Fruit fly (Drosophila melanogaster) whole organism, embryonic: ENCODE data around the gene RpL14.

Experiments used
- B-H1 ChIP-seq: fragments of 200-800 bp; sonication (Bioruptor generic); IDR thresholded peaks from 3 replicates; pipeline ENCODE4 v1.3.6; 2022; ENCODE audit warnings: missing biosample characterization, missing genetic modification characterization
- BEAF-32 ChIP-seq: fragments of 200-800 bp; sonication (Bioruptor generic); optimal IDR thresholded peaks from 3 replicates; lab custom pipeline; 2017; ENCODE audit warnings: missing biosample characterization, missing genetic modification characterization, mild to moderate bottlenecking, moderate library complexity, missing genetic modification reagents
- CG10267 ChIP-seq: fragments of 200-800 bp; sonication (Bioruptor generic); optimal IDR thresholded peaks from 2 replicates; lab custom pipeline; 2018; ENCODE audit warnings: missing biosample characterization, mild to moderate bottlenecking, missing genetic modification characterization, moderate library complexity
- CG10274 ChIP-seq: fragments of 200-800 bp; sonication (Bioruptor generic); optimal IDR thresholded peaks from 3 replicates; lab custom pipeline; 2017; ENCODE audit warnings: missing biosample characterization, mild to moderate bottlenecking, missing genetic modification characterization
- CG10321 ChIP-seq: fragments of 200-800 bp; sonication (Bioruptor generic); IDR thresholded peaks from 2 replicates; pipeline ENCODE4 v1.3.6; 2022; ENCODE audit warnings: missing biosample characterization, missing genetic modification characterization
- CG12236 ChIP-seq: fragments of 200-800 bp; sonication (Bioruptor generic); optimal IDR thresholded peaks from 2 replicates; lab custom pipeline; 2016; ENCODE audit warnings: missing biosample characterization, missing genetic modification characterization
- CG15514 ChIP-seq: fragments of 200-800 bp; sonication (Bioruptor generic); optimal IDR thresholded peaks from 3 replicates; lab custom pipeline; 2017; ENCODE audit warnings: missing biosample characterization, missing genetic modification characterization, mild to moderate bottlenecking, moderate library complexity, missing genetic modification reagents
- CG16815 ChIP-seq: fragments of 200-800 bp; sonication (Bioruptor generic); optimal IDR thresholded peaks from 3 replicates; lab custom pipeline; 2017; ENCODE audit warnings: missing biosample characterization, mild to moderate bottlenecking, missing genetic modification characterization
- CG18764 ChIP-seq: fragments of 200-800 bp; sonication (Bioruptor generic); optimal IDR thresholded peaks from 3 replicates; lab custom pipeline; 2016; ENCODE audit warnings: missing biosample characterization, missing genetic modification characterization
- CG2116 ChIP-seq: fragments of 200-800 bp; sonication (Bioruptor generic); optimal IDR thresholded peaks from 3 replicates; lab custom pipeline; 2018; ENCODE audit warnings: missing biosample characterization, mild to moderate bottlenecking, missing genetic modification characterization
- CG2875 ChIP-seq: fragments of 200-800 bp; sonication (Bioruptor generic); optimal IDR thresholded peaks from 2 replicates; lab custom pipeline; 2017; ENCODE audit warnings: missing biosample characterization, mild to moderate bottlenecking, missing genetic modification characterization, missing genetic modification reagents
- CG33557 ChIP-seq: fragments of 200-800 bp; sonication (Bioruptor generic); optimal IDR thresholded peaks from 2 replicates; lab custom pipeline; 2019; ENCODE audit warnings: missing biosample characterization, mild to moderate bottlenecking, missing genetic modification characterization, moderate library complexity
- CG3407 ChIP-seq: fragments of 200-800 bp; sonication (Bioruptor generic); optimal IDR thresholded peaks from 2 replicates; lab custom pipeline; 2018; ENCODE audit warnings: missing biosample characterization, mild to moderate bottlenecking, missing genetic modification characterization
- CG42726 ChIP-seq: fragments of 200-800 bp; sonication (Bioruptor generic); IDR thresholded peaks from 2 replicates; pipeline ENCODE4 v1.3.6; 2022; ENCODE audit warnings: missing biosample characterization, missing genetic modification characterization; ENCODE audit not compliant: partially characterized antibody
- CG6175 ChIP-seq: fragments of 200-800 bp; sonication (Bioruptor generic); IDR thresholded peaks from 3 replicates; pipeline ENCODE4 v1.3.6; 2022; ENCODE audit warnings: missing biosample characterization, missing genetic modification characterization
- CG6791 ChIP-seq: fragments of 200-800 bp; sonication (Bioruptor generic); IDR thresholded peaks from 3 replicates; pipeline ENCODE4 v1.3.6; 2022; ENCODE audit warnings: missing biosample characterization, missing genetic modification characterization; ENCODE audit not compliant: partially characterized antibody
- CG7372 ChIP-seq: fragments of 200-800 bp; sonication (Bioruptor generic); IDR thresholded peaks from 2 replicates; pipeline ENCODE4 v1.3.6; 2022; ENCODE audit warnings: missing biosample characterization, missing genetic modification characterization
- CG8765 ChIP-seq: fragments of 200-800 bp; sonication (Bioruptor generic); IDR thresholded peaks from 2 replicates; pipeline ENCODE4 v1.3.6; 2022; ENCODE audit warnings: missing biosample characterization, missing genetic modification characterization
- CG9932 ChIP-seq: fragments of 200-800 bp; sonication (Bioruptor generic); IDR thresholded peaks from 2 replicates; pipeline ENCODE4 v1.3.6; 2022; ENCODE audit warnings: missing biosample characterization, missing genetic modification characterization
- Dip2 ChIP-seq: fragments of 200-800 bp; sonication (Bioruptor generic); IDR thresholded peaks from 2 replicates; pipeline ENCODE4 v1.3.6; 2022; ENCODE audit warnings: missing biosample characterization, missing genetic modification characterization
- Dip3 ChIP-seq: fragments of 200-800 bp; sonication (Bioruptor generic); optimal IDR thresholded peaks from 3 replicates; lab custom pipeline; 2016; ENCODE audit warnings: missing biosample characterization, missing genetic modification characterization
- Gsc ChIP-seq: fragments of 200-800 bp; sonication (Bioruptor generic); IDR thresholded peaks from 2 replicates; pipeline ENCODE4 v1.3.6; 2022; ENCODE audit warnings: missing biosample characterization, missing genetic modification characterization
- H15 ChIP-seq: fragments of 200-800 bp; sonication (Bioruptor generic); IDR thresholded peaks from 3 replicates; pipeline ENCODE4 v1.3.6; 2022; ENCODE audit warnings: missing biosample characterization, missing genetic modification characterization
- HLH4C ChIP-seq: fragments of 200-800 bp; sonication (Bioruptor generic); IDR thresholded peaks from 3 replicates; pipeline ENCODE4 v1.3.6; 2022; ENCODE audit warnings: missing biosample characterization, missing genetic modification characterization; ENCODE audit not compliant: partially characterized antibody
- NFAT ChIP-seq: fragments of 200-800 bp; sonication (Bioruptor generic); IDR thresholded peaks from 2 replicates; pipeline ENCODE4 v1.3.6; 2022; ENCODE audit warnings: missing biosample characterization, missing genetic modification characterization
- Poxn ChIP-seq: fragments of 200-800 bp; sonication (Bioruptor generic); IDR thresholded peaks from 2 replicates; pipeline ENCODE4 v1.3.6; 2022; ENCODE audit warnings: missing biosample characterization, missing genetic modification characterization
- Rx ChIP-seq: fragments of 200-800 bp; sonication (Bioruptor generic); IDR thresholded peaks from 2 replicates; pipeline ENCODE4 v1.3.6; 2022; ENCODE audit warnings: missing biosample characterization, missing genetic modification characterization
- Xbp1 ChIP-seq: fragments of 200-800 bp; sonication (Bioruptor generic); optimal IDR thresholded peaks from 3 replicates; lab custom pipeline; 2016; ENCODE audit warnings: missing biosample characterization, mild to moderate bottlenecking, missing genetic modification characterization
- Xrp1 ChIP-seq: fragments of 200-800 bp; sonication (Bioruptor generic); IDR thresholded peaks from 2 replicates; pipeline ENCODE4 v1.3.6; 2022; ENCODE audit warnings: missing biosample characterization, missing genetic modification characterization
- amos ChIP-seq: fragments of 200-800 bp; sonication (Bioruptor generic); IDR thresholded peaks from 2 replicates; pipeline ENCODE4 v1.3.6; 2022; ENCODE audit warnings: missing biosample characterization, missing genetic modification characterization; ENCODE audit not compliant: partially characterized antibody
- cas ChIP-seq: fragments of 200-800 bp; sonication (Bioruptor generic); IDR thresholded peaks from 2 replicates; pipeline ENCODE4 v1.3.6; 2022; ENCODE audit warnings: missing biosample characterization, missing genetic modification characterization
- chinmo ChIP-seq: fragments of 200-800 bp; sonication (Bioruptor generic); IDR thresholded peaks from 4 replicates; pipeline ENCODE4 v1.3.6; 2022; ENCODE audit warnings: missing biosample characterization, missing genetic modification characterization; ENCODE audit not compliant: partially characterized antibody
- dpn ChIP-seq, 2 experiments: fragments of 200-800 bp; sonication (Bioruptor generic); optimal IDR thresholded peaks; 3 replicates each; lab custom pipeline; 2016; ENCODE audit warnings: missing biosample characterization in 2 of 2, missing genetic modification characterization in 2 of 2
- emc ChIP-seq: fragments of 200-800 bp; sonication (Bioruptor generic); optimal IDR thresholded peaks from 2 replicates; lab custom pipeline; 2016; ENCODE audit warnings: missing biosample characterization, missing genetic modification characterization
- gcm ChIP-seq: fragments of 200-800 bp; sonication (Bioruptor generic); optimal IDR thresholded peaks from 2 replicates; lab custom pipeline; 2019; ENCODE audit warnings: missing biosample characterization, mild to moderate bottlenecking, missing genetic modification characterization, moderate library complexity
- gsb-n ChIP-seq: fragments of 200-800 bp; sonication (Bioruptor generic); optimal IDR thresholded peaks from 3 replicates; lab custom pipeline; 2018; ENCODE audit warnings: missing biosample characterization, mild to moderate bottlenecking, missing genetic modification characterization
- h ChIP-seq: fragments of >200 bp; optimal IDR thresholded peaks from 2 replicates; lab custom pipeline; 2017
- kah ChIP-seq: fragments of 200-800 bp; sonication (Bioruptor generic); optimal IDR thresholded peaks from 2 replicates; lab custom pipeline; 2018; ENCODE audit warnings: missing biosample characterization, mild to moderate bottlenecking, missing genetic modification characterization
- nerfin-2 ChIP-seq: fragments of 200-800 bp; sonication (Bioruptor generic); IDR thresholded peaks from 2 replicates; pipeline ENCODE4 v1.3.6; 2022; ENCODE audit warnings: missing biosample characterization, missing genetic modification characterization; ENCODE audit not compliant: partially characterized antibody
- pb ChIP-seq: fragments of 200-800 bp; sonication (Bioruptor generic); optimal IDR thresholded peaks from 3 replicates; lab custom pipeline; 2016; ENCODE audit warnings: missing biosample characterization, missing genetic modification characterization
- pho ChIP-seq: fragments of 200-800 bp; sonication (Bioruptor generic); optimal IDR thresholded peaks from 2 replicates; lab custom pipeline; 2016; ENCODE audit warnings: missing biosample characterization, missing genetic modification characterization
- phol ChIP-seq: fragments of 200-800 bp; sonication (Bioruptor generic); optimal IDR thresholded peaks from 3 replicates; lab custom pipeline; 2018; ENCODE audit warnings: missing biosample characterization, mild to moderate bottlenecking, missing genetic modification characterization, moderate library complexity
- pum ChIP-seq: fragments of 200-800 bp; sonication (Bioruptor generic); optimal IDR thresholded peaks from 2 replicates; lab custom pipeline; 2016; ENCODE audit warnings: missing biosample characterization, missing genetic modification characterization
- pzg ChIP-seq: fragments of 200-800 bp; sonication (Bioruptor generic); optimal IDR thresholded peaks from 3 replicates; lab custom pipeline; 2018; ENCODE audit warnings: missing biosample characterization, mild to moderate bottlenecking, missing genetic modification characterization, moderate library complexity
- slou ChIP-seq: fragments of 200-800 bp; sonication (Bioruptor generic); optimal IDR thresholded peaks from 3 replicates; lab custom pipeline; 2016; ENCODE audit warnings: missing biosample characterization, missing genetic modification characterization
- sna ChIP-seq: fragments of 200-800 bp; sonication (Bioruptor generic); IDR thresholded peaks from 2 replicates; pipeline ENCODE4 v1.3.6; 2022; ENCODE audit warnings: missing biosample characterization, missing genetic modification characterization; ENCODE audit not compliant: partially characterized antibody
- sr ChIP-seq: fragments of 200-800 bp; sonication (Bioruptor generic); IDR thresholded peaks from 3 replicates; pipeline ENCODE4 v1.3.6; 2022; ENCODE audit warnings: missing biosample characterization, missing genetic modification characterization
- stwl ChIP-seq: fragments of 200-800 bp; sonication (Bioruptor generic); optimal IDR thresholded peaks from 3 replicates; lab custom pipeline; 2018; ENCODE audit warnings: missing biosample characterization, mild to moderate bottlenecking, missing genetic modification characterization, moderate library complexity
- zf30C ChIP-seq: fragments of 200-800 bp; sonication (Bioruptor generic); optimal IDR thresholded peaks from 3 replicates; lab custom pipeline; 2018; ENCODE audit warnings: missing biosample characterization, mild to moderate bottlenecking, missing genetic modification characterization

Gene RpL14

DNA sequence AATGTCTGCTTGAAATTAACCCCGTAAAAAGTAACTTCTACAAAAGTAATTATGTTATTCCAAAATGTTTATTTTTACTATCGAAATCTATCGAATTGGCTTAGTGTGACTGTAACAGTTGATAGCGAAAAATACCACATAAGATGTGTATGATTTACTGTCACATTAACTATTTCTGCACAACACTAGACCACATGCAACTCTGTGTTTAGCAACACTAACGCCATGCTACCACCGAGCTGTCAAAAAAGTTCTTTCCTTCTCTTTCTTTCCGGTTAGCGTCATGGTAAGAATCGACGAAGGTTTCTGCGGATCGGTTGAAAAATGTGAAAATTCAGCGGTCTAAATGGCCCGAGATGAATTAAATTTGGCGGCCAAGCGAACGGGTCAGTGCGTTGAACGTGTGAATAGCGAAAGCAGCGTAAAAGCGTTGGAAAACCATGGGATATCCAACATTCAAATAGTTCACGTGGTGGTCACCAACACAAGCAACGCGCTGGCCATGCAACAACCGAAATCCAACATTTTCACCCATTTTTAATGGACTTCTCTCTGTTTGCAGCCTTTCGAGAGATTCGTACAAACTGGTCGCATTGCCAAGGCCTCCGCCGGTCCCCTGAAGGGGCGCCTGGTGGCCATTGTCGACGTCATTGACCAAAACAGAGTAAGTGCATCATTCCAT lies at the start of gene RpL14, which contains the start of gene Nelf-E:
TSS of gene RpL14 (plus strand) at position 255 of the 682 bp plus-strand sequence.
TSS of gene Nelf-E (minus strand) at position 128 of the 682 bp plus-strand sequence.
- TF ChIP-seq zf30C (GFP tag; lab: Kevin White, UChicago) (peak; percentile 34), Dip2 (GFP tag; lab: Robert Waterston, UW) (no peak), stwl (peak; percentile 98), CG2875 (peak; percentile 93), pum (GFP tag; lab: Kevin White, UChicago) (peak; percentile 92), CG42726 (GFP tag; lab: Robert Waterston, UW) (0 out of 2 replicates have a peak, but pooled peaks have one; percentile 57), CG10267 (tag; lab: Kevin White, UChicago) (peak; percentile 100), CG18764 (GFP tag; lab: Kevin White, UChicago) (peak; percentile 94), CG9932 (GFP tag; lab: Robert Waterston, UW) (peak; percentile 95), gcm (GFP tag; lab: Kevin White, UChicago) (peak; percentile 92), pzg (GFP tag; lab: Kevin White, UChicago) (peak; percentile 100), dpn (GFP tag; optimal IDR thresholded peaks at IDR 0.05; lab: Kevin White, UChicago) (peak; percentile 87 to 97), CG15514 (peak; percentile 95), chinmo (GFP tag; lab: Robert Waterston, UW) (no peak), amos (GFP tag; lab: Robert Waterston, UW) (peak; percentile 60), Dip3 (GFP tag; lab: Kevin White, UChicago) (peak; percentile 93), cas (peak; percentile 91), nerfin-2 (GFP tag; lab: Robert Waterston, UW) (no peak), gsb-n (tag; lab: Kevin White, UChicago) (peak; percentile 96), CG6791 (GFP tag; lab: Robert Waterston, UW) (no peak), pho (peak; percentile 96), Xbp1 (GFP tag; lab: Kevin White, UChicago) (peak; percentile 93), h (lab: Kevin White, UChicago) (no peak), Xrp1 (GFP tag; lab: Robert Waterston, UW) (peak; percentile 82), CG10321 (GFP tag; lab: Robert Waterston, UW) (peak; percentile 79), phol (tag; lab: Kevin White, UChicago) (peak; percentile 100), Rx (GFP tag; lab: Robert Waterston, UW) (peak; percentile 92), CG3407 (peak; percentile 94), sna (GFP tag; lab: Robert Waterston, UW) (peak; percentile 31; the same call in 1 of the 2 replicates), sr (peak; percentile 93), emc (GFP tag; lab: Kevin White, UChicago) (peak; percentile 95), CG6175 (GFP tag; lab: Robert Waterston, UW) (peak; percentile 94), CG16815 (GFP tag; lab: Kevin White, UChicago) (peak; percentile 76), CG10274 (peak; percentile 88), B-H1 (GFP tag; lab: Robert Waterston, UW) (peak; percentile 81), BEAF-32 (peak; percentile 67), slou (peak; percentile 91), CG7372 (peak; percentile 91), pb (GFP tag; lab: Kevin White, UChicago) (peak; percentile 97), kah (peak; percentile 92), Poxn (GFP tag; lab: Robert Waterston, UW) (peak; percentile 73), CG33557 (GFP tag; lab: Kevin White, UChicago) (peak; percentile 89), HLH4C (peak; percentile 65), CG2116 (GFP tag; lab: Kevin White, UChicago) (peak; percentile 100), Gsc (GFP tag; lab: Robert Waterston, UW) (no peak), CG12236 (GFP tag; lab: Kevin White, UChicago) (peak; percentile 90), NFAT (GFP tag; lab: Robert Waterston, UW) (peak; percentile 97), CG8765 (GFP tag; lab: Robert Waterston, UW) (peak; percentile 76), H15 (GFP tag; lab: Robert Waterston, UW) (peak; percentile 94)
